Fruit fly (Drosophila melanogaster): ENCODE measurements around the gene mRpL9.

Gene mRpL9

DNA sequence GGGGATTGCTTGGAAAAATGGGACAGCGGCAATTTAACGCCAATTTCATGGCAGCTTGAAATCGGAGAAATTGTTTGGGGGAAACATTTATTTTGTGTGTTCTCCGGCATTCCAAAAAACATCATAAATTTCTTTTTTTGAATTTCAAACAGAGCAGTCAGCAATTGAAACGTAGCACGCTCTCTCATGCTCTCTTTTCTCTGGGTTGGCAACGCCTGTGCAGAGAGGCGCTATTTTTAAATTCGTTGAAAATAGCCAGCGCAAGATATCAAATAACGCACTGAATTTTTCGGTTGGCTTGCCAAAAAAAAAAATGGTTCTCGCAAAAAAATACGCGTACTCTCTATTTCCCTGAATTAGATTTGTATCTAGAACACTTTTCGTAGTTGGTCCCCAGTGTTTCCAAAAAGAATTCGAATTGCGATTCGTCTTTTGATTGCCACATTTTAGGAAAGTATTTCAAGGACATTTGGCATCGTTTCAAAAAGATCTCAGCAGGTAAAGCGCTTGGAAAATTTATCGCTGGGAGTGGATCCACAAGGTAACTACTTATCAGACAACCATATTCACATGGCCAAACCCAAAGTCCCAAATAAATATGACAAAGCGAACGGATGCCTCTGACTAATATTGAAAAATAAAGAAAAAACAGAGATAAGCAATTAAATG, 44.4 kb upstream of the mRpL9 start (continued):
- TF ChIP-seq pros (GFP tag; optimal IDR thresholded peaks at IDR 0.05) (no peak), chif (GFP tag; optimal IDR thresholded peaks at IDR 0.05) (no peak), CG3407 (GFP tag; optimal IDR thresholded peaks at IDR 0.05) (no peak), jumu (GFP tag; optimal IDR thresholded peaks at IDR 0.05) (no peak), gt (GFP tag; IDR thresholded peaks at IDR 0.05) (no peak), Xrp1 (GFP tag; IDR thresholded peaks at IDR 0.05) (no peak), nau (GFP tag; optimal IDR thresholded peaks at IDR 0.05) (no peak), CG1233 (GFP tag; optimal IDR thresholded peaks at IDR 0.05) (no peak), CG15269 (tag; optimal IDR thresholded peaks at IDR 0.05) (no peak), ab (GFP tag; optimal IDR thresholded peaks at IDR 0.05) (no peak), Ets65A (GFP tag) (no peak), Bteb2 (GFP tag; optimal IDR thresholded peaks at IDR 0.05) (no peak), jing (GFP tag; optimal IDR thresholded peaks at IDR 0.05) (no peak), CG2116 (GFP tag; optimal IDR thresholded peaks at IDR 0.05) (peak; percentile 12), chm (GFP tag; IDR thresholded peaks at IDR 0.05) (no peak), Sry-β (GFP tag; optimal IDR thresholded peaks at IDR 0.05) (no peak), HmgZ (tag; optimal IDR thresholded peaks at IDR 0.05) (no peak), CG2202 (tag; optimal IDR thresholded peaks at IDR 0.05) (no peak), exex (tag; optimal IDR thresholded peaks at IDR 0.05) (peak; percentile 45), Elba2 (GFP tag; optimal IDR thresholded peaks at IDR 0.05) (no peak), bigmax (GFP tag; optimal IDR thresholded peaks at IDR 0.05) (no peak), Fer1 (GFP tag; optimal IDR thresholded peaks at IDR 0.05) (no peak), Tbp (GFP tag; optimal IDR thresholded peaks at IDR 0.05) (no peak), kay (GFP tag; optimal IDR thresholded peaks at IDR 0.05) (peak; percentile 32), CoRest (tag; optimal IDR thresholded peaks at IDR 0.05) (peak; percentile 15), Ada2b (GFP tag; IDR thresholded peaks at IDR 0.05) (no peak), danr (GFP tag; IDR thresholded peaks at IDR 0.05) (no peak), CG7987 (GFP tag; optimal IDR thresholded peaks at IDR 0.05) (no peak), sna (GFP tag; IDR thresholded peaks at IDR 0.05; ENCODE audit: partially characterized antibody) (no peak), Fer2 (tag; optimal IDR thresholded peaks at IDR 0.05) (no peak), CG13894 (tag; optimal IDR thresholded peaks at IDR 0.05) (no peak), CG6854 (GFP tag; optimal IDR thresholded peaks at IDR 0.05) (no peak), HLHmδ (GFP tag; optimal IDR thresholded peaks at IDR 0.05) (no peak), CG34376 (GFP tag; optimal IDR thresholded peaks at IDR 0.05) (peak; percentile 78), hkb (optimal IDR thresholded peaks at IDR 0.05) (no peak), hkb (GFP tag; IDR thresholded peaks at IDR 0.05) (no peak), gcm (GFP tag; optimal IDR thresholded peaks at IDR 0.05) (no peak), sc (optimal IDR thresholded peaks at IDR 0.05) (no peak), sc (GFP tag; optimal IDR thresholded peaks at IDR 0.05) (no peak), cato (GFP tag; optimal IDR thresholded peaks at IDR 0.05; ENCODE audit: borderline replicate concordance) (no peak), Spps (tag; optimal IDR thresholded peaks at IDR 0.05) (no peak), CG2199 (GFP tag; IDR thresholded peaks at IDR 0.05) (no peak), fd96Cb (tag; optimal IDR thresholded peaks at IDR 0.05) (no peak), CG31388 (GFP tag; optimal IDR thresholded peaks at IDR 0.05) (no peak), CG11696 (GFP tag; IDR thresholded peaks at IDR 0.05) (no peak), ase (GFP tag; IDR thresholded peaks at IDR 0.05) (no peak), CG4707 (GFP tag; optimal IDR thresholded peaks at IDR 0.05) (no peak), CG2889 (GFP tag; IDR thresholded peaks at IDR 0.05) (no peak), CG5245 (GFP tag; optimal IDR thresholded peaks at IDR 0.05) (no peak), E2f1 (GFP tag; IDR thresholded peaks at IDR 0.05) (no peak), CG12942 (GFP tag; optimal IDR thresholded peaks at IDR 0.05) (no peak), CG8944 (GFP tag; optimal IDR thresholded peaks at IDR 0.05) (peak; percentile 3)
